Worm (Caenorhabditis elegans) whole organism, midembryonic: ENCODE data around the gene unc-58.

Experiments used
- T22C8.4 ChIP-seq: fragments of 200-800 bp; sonication (Bioruptor generic); IDR thresholded peaks from 2 replicates; pipeline ENCODE4 v1.3.6; 2022; ENCODE audit warnings: missing genetic modification characterization, missing compliant biosample characterization
- cog-1 ChIP-seq: sonication (generic microtip); optimal IDR thresholded peaks from 2 replicates; lab custom pipeline; 2016; ENCODE audit warnings: missing genetic modification characterization, missing compliant biosample characterization
- flt-1 ChIP-seq: fragments of 200-800 bp; sonication (Bioruptor generic); IDR thresholded peaks from 2 replicates; pipeline ENCODE4 v1.3.6; 2022; ENCODE audit warnings: missing genetic modification characterization, missing compliant biosample characterization
- med-1 ChIP-seq: sonication (generic microtip); optimal IDR thresholded peaks from 2 replicates; lab custom pipeline; 2017; ENCODE audit warnings: missing genetic modification characterization, mild to moderate bottlenecking, missing compliant biosample characterization, antibody characterized with exemption, missing genetic modification reagents; ENCODE audit not compliant: insufficient read depth
- ref-1 ChIP-seq: fragments of 200-800 bp; sonication (Bioruptor generic); conservative IDR thresholded peaks from 2 replicates; pipeline ENCODE4 v1.3.6; 2022; ENCODE audit warnings: missing genetic modification reagents, missing genetic modification characterization, missing compliant biosample characterization
- tab-1 ChIP-seq: fragments of 200-800 bp; sonication (Bioruptor generic); IDR thresholded peaks from 2 replicates; pipeline ENCODE4 v1.3.6; 2022; ENCODE audit warnings: missing genetic modification characterization, missing compliant biosample characterization
- ztf-23 ChIP-seq: fragments of 200-800 bp; sonication (Bioruptor generic); IDR thresholded peaks from 2 replicates; pipeline ENCODE4 v1.3.6; 2022; ENCODE audit warnings: missing genetic modification reagents, missing genetic modification characterization, missing compliant biosample characterization
- ztf-29 ChIP-seq: fragments of 200-800 bp; sonication (Bioruptor generic); IDR thresholded peaks from 2 replicates; pipeline ENCODE4 v1.3.6; 2022; ENCODE audit warnings: missing genetic modification reagents, missing genetic modification characterization, missing compliant biosample characterization

DNA sequence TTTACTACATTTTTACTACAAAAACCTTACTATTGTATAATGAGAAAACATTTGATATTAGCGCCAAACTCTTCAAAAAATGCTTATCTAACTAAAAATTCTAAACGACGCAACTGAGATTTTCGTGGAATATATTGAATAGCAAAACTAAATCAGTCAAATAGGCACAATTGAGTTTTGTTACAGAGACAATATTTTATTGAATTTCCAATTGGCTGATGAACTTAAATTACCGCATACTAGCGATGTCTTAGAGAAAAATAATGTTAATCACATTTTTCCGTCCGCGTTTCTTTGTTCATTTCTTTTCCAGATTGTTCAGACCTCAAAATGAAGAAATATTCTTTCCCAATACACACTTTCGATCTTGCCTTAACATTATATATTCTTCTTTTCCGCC is 29.5 kb upstream of the unc-58 start:
- TF ChIP-seq tab-1 (GFP tag; lab: Robert Waterston, UW) = no peak
- no peak for TF ChIP-seq cog-1 (tag; lab: Kevin White, UChicago)
- no peak for TF ChIP-seq ztf-29 (GFP tag; lab: Robert Waterston, UW)
- no peak for TF ChIP-seq med-1 (GFP tag; lab: Kevin White, UChicago)
- no peak for TF ChIP-seq ztf-23 (GFP tag; lab: Robert Waterston, UW)
- no peak for TF ChIP-seq flt-1
- TF ChIP-seq T22C8.4 (GFP tag; lab: Robert Waterston, UW) = no peak
- TF ChIP-seq ref-1 (GFP tag; lab: Robert Waterston, UW) = no peak
